Fruit fly (Drosophila melanogaster) whole organism, embryonic: ENCODE results near the gene Helz.

Experiments
- B-H2 ChIP-seq: fragments of 200-800 bp; sonication (Bioruptor generic); optimal IDR thresholded peaks from 2 replicates; lab custom pipeline; 2018; ENCODE audit warnings: missing biosample characterization, mild to moderate bottlenecking, missing genetic modification characterization
- CG10147 ChIP-seq: fragments of 200-800 bp; sonication (Bioruptor generic); optimal IDR thresholded peaks from 2 replicates; lab custom pipeline; 2019; ENCODE audit warnings: missing biosample characterization, mild to moderate bottlenecking, missing genetic modification characterization, moderate library complexity
- CG10565 ChIP-seq: fragments of 200-800 bp; sonication (Bioruptor generic); optimal IDR thresholded peaks from 3 replicates; lab custom pipeline; 2016; ENCODE audit warnings: missing biosample characterization, mild to moderate bottlenecking, missing genetic modification characterization
- CG10959 ChIP-seq: fragments of 200-800 bp; sonication (Bioruptor generic); IDR thresholded peaks from 2 replicates; pipeline ENCODE4 v1.3.6; 2022; ENCODE audit warnings: missing biosample characterization, missing genetic modification characterization
- CG10979 ChIP-seq: fragments of 200-800 bp; sonication (Bioruptor generic); optimal IDR thresholded peaks from 2 replicates; lab custom pipeline; 2018; ENCODE audit warnings: missing biosample characterization, mild to moderate bottlenecking, missing genetic modification characterization, moderate library complexity
- CG11398 ChIP-seq: fragments of 200-800 bp; sonication (Bioruptor generic); optimal IDR thresholded peaks from 2 replicates; lab custom pipeline; 2016; ENCODE audit warnings: missing biosample characterization, missing genetic modification characterization
- CG13123 ChIP-seq: fragments of 200-800 bp; sonication (Bioruptor generic); optimal IDR thresholded peaks from 2 replicates; lab custom pipeline; 2016; ENCODE audit warnings: missing biosample characterization, missing genetic modification characterization
- CG15696 ChIP-seq: fragments of 200-800 bp; sonication (Bioruptor generic); optimal IDR thresholded peaks from 2 replicates; lab custom pipeline; 2019; ENCODE audit warnings: missing biosample characterization, mild to moderate bottlenecking, missing genetic modification characterization, moderate library complexity
- CG1647 ChIP-seq: fragments of 200-800 bp; sonication (Bioruptor generic); optimal IDR thresholded peaks from 3 replicates; lab custom pipeline; 2016; ENCODE audit warnings: missing biosample characterization, missing genetic modification characterization
- CG18262 ChIP-seq: fragments of 200-800 bp; optimal IDR thresholded peaks from 3 replicates; lab custom pipeline; 2019; ENCODE audit warnings: missing biosample characterization, mild to moderate bottlenecking, missing genetic modification characterization, moderate library complexity
- CG18764 ChIP-seq: fragments of 200-800 bp; sonication (Bioruptor generic); optimal IDR thresholded peaks from 3 replicates; lab custom pipeline; 2016; ENCODE audit warnings: missing biosample characterization, missing genetic modification characterization
- CG33213 ChIP-seq: fragments of 200-800 bp; sonication (Bioruptor generic); optimal IDR thresholded peaks from 3 replicates; lab custom pipeline; 2016; ENCODE audit warnings: missing biosample characterization, missing genetic modification characterization
- CG34376 ChIP-seq: fragments of 200-800 bp; sonication (Bioruptor generic); optimal IDR thresholded peaks from 2 replicates; lab custom pipeline; 2018; ENCODE audit warnings: missing biosample characterization, mild to moderate bottlenecking, missing genetic modification characterization
- CG3838 ChIP-seq: fragments of 200-800 bp; sonication (Bioruptor generic); optimal IDR thresholded peaks from 3 replicates; lab custom pipeline; 2016; ENCODE audit warnings: missing biosample characterization, missing genetic modification characterization
- CG4730 ChIP-seq: fragments of 200-800 bp; sonication (Bioruptor generic); IDR thresholded peaks from 2 replicates; pipeline ENCODE4 v1.3.6; 2022; ENCODE audit warnings: missing biosample characterization, missing genetic modification characterization
- CG6791 ChIP-seq: fragments of 200-800 bp; sonication (Bioruptor generic); IDR thresholded peaks from 3 replicates; pipeline ENCODE4 v1.3.6; 2022; ENCODE audit warnings: missing biosample characterization, missing genetic modification characterization; ENCODE audit not compliant: partially characterized antibody
- CG8290 ChIP-seq, 3 experiments: fragments of 200-800 bp; sonication (Bioruptor generic); optimal IDR thresholded peaks; 2 replicates each; lab custom pipeline; 2016 to 2019; ENCODE audit warnings: missing biosample characterization in 3 of 3, missing genetic modification characterization in 3 of 3, mild to moderate bottlenecking in 2 of 3, moderate library complexity in 1 of 3
- Chrac-16 ChIP-seq: fragments of 200-800 bp; sonication (Bioruptor generic); optimal IDR thresholded peaks from 3 replicates; lab custom pipeline; 2016; ENCODE audit warnings: missing biosample characterization, missing genetic modification characterization
- Dad ChIP-seq: fragments of 200-800 bp; sonication (Bioruptor generic); optimal IDR thresholded peaks from 3 replicates; lab custom pipeline; 2016; ENCODE audit warnings: missing biosample characterization, missing genetic modification characterization
- Fer1 ChIP-seq: fragments of 200-800 bp; sonication (Bioruptor generic); optimal IDR thresholded peaks from 2 replicates; lab custom pipeline; 2017; ENCODE audit warnings: missing biosample characterization, mild to moderate bottlenecking, missing genetic modification characterization
- H2.0 ChIP-seq: fragments of 200-800 bp; sonication (Bioruptor generic); IDR thresholded peaks from 2 replicates; pipeline ENCODE4 v1.3.6; 2022; ENCODE audit warnings: missing biosample characterization, missing genetic modification characterization
- HHEX ChIP-seq: fragments of 200-800 bp; sonication (Bioruptor generic); optimal IDR thresholded peaks from 3 replicates; lab custom pipeline; 2017; ENCODE audit warnings: missing biosample characterization, mild to moderate bottlenecking, missing genetic modification characterization, missing genetic modification reagents
- MESR4 ChIP-seq: fragments of 200-800 bp; sonication (Bioruptor generic); optimal IDR thresholded peaks from 2 replicates; lab custom pipeline; 2018; ENCODE audit warnings: missing biosample characterization, mild to moderate bottlenecking, missing genetic modification characterization, moderate library complexity
- Meics ChIP-seq: fragments of 200-800 bp; sonication (Bioruptor generic); optimal IDR thresholded peaks from 2 replicates; lab custom pipeline; 2017; ENCODE audit warnings: missing biosample characterization, mild to moderate bottlenecking, missing genetic modification characterization
- Ptx1 ChIP-seq: fragments of 200-800 bp; sonication (Bioruptor generic); IDR thresholded peaks from 2 replicates; pipeline ENCODE4 v1.3.6; 2022; ENCODE audit warnings: missing biosample characterization, missing genetic modification characterization
- Rx ChIP-seq: fragments of 200-800 bp; sonication (Bioruptor generic); IDR thresholded peaks from 2 replicates; pipeline ENCODE4 v1.3.6; 2022; ENCODE audit warnings: missing biosample characterization, missing genetic modification characterization
- Ssrp ChIP-seq: fragments of 200-800 bp; sonication (Bioruptor generic); optimal IDR thresholded peaks from 2 replicates; lab custom pipeline; 2018; ENCODE audit warnings: missing biosample characterization, mild to moderate bottlenecking, missing genetic modification characterization, moderate library complexity
- ase ChIP-seq: fragments of 200-800 bp; sonication (Bioruptor generic); IDR thresholded peaks from 3 replicates; pipeline ENCODE4 v1.3.6; 2022; ENCODE audit warnings: missing biosample characterization, missing genetic modification characterization
- bowl ChIP-seq: fragments of 200-800 bp; sonication (Bioruptor generic); IDR thresholded peaks from 2 replicates; pipeline ENCODE4 v1.3.6; 2022; ENCODE audit warnings: missing biosample characterization, missing genetic modification characterization
- ci ChIP-seq: fragments of 200-800 bp; sonication (Bioruptor generic); IDR thresholded peaks from 3 replicates; pipeline ENCODE4 v1.3.6; 2022; ENCODE audit warnings: missing biosample characterization, missing genetic modification characterization
- corto ChIP-seq: fragments of 200-800 bp; sonication (Bioruptor generic); optimal IDR thresholded peaks from 2 replicates; lab custom pipeline; 2016; ENCODE audit warnings: missing biosample characterization, mild to moderate bottlenecking, missing genetic modification characterization, moderate library complexity
- dan ChIP-seq: fragments of 200-800 bp; sonication (Bioruptor generic); IDR thresholded peaks from 2 replicates; pipeline ENCODE4 v1.3.6; 2022; ENCODE audit warnings: missing biosample characterization, missing genetic modification characterization
- dimm ChIP-seq: fragments of 200-800 bp; sonication (Bioruptor generic); IDR thresholded peaks from 2 replicates; pipeline ENCODE4 v1.3.6; 2022; ENCODE audit warnings: missing biosample characterization, missing genetic modification characterization
- dysf ChIP-seq: fragments of 200-800 bp; sonication (Bioruptor generic); IDR thresholded peaks from 3 replicates; pipeline ENCODE4 v1.3.6; 2022; ENCODE audit warnings: missing biosample characterization, missing genetic modification characterization
- fd3F ChIP-seq: fragments of 200-800 bp; sonication (Bioruptor generic); optimal IDR thresholded peaks from 2 replicates; lab custom pipeline; 2018; ENCODE audit warnings: missing biosample characterization, mild to moderate bottlenecking, missing genetic modification characterization, moderate library complexity
- grau ChIP-seq: fragments of 200-800 bp; optimal IDR thresholded peaks from 3 replicates; lab custom pipeline; 2019; ENCODE audit warnings: missing biosample characterization, mild to moderate bottlenecking, missing genetic modification characterization, moderate library complexity
- h ChIP-seq: fragments of >200 bp; optimal IDR thresholded peaks from 2 replicates; lab custom pipeline; 2017
- jumu ChIP-seq: fragments of 200-800 bp; sonication (Bioruptor generic); optimal IDR thresholded peaks from 3 replicates; lab custom pipeline; 2016; ENCODE audit warnings: missing biosample characterization, missing genetic modification characterization
- klu ChIP-seq: fragments of 200-800 bp; sonication (Bioruptor generic); IDR thresholded peaks from 2 replicates; pipeline ENCODE4 v1.3.6; 2022; ENCODE audit warnings: missing biosample characterization, missing genetic modification characterization
- knrl ChIP-seq: fragments of 200-800 bp; sonication (Bioruptor generic); IDR thresholded peaks from 3 replicates; pipeline ENCODE4 v1.3.6; 2022; ENCODE audit warnings: missing biosample characterization, missing genetic modification characterization; ENCODE audit not compliant: partially characterized antibody
- org-1 ChIP-seq: fragments of 200-800 bp; sonication (Bioruptor generic); optimal IDR thresholded peaks from 2 replicates; lab custom pipeline; 2017; ENCODE audit warnings: missing biosample characterization, missing genetic modification characterization
- peb ChIP-seq: fragments of 200-800 bp; sonication (Bioruptor generic); IDR thresholded peaks from 2 replicates; pipeline ENCODE4 v1.3.6; 2022; ENCODE audit warnings: missing biosample characterization, missing genetic modification characterization
- rib ChIP-seq: fragments of 200-800 bp; sonication (Bioruptor generic); IDR thresholded peaks from 2 replicates; pipeline ENCODE4 v1.3.6; 2022; ENCODE audit warnings: missing biosample characterization, missing genetic modification characterization
- scrt ChIP-seq: fragments of 200-800 bp; sonication (Bioruptor generic); optimal IDR thresholded peaks from 2 replicates; lab custom pipeline; 2018; ENCODE audit warnings: missing biosample characterization, mild to moderate bottlenecking, missing genetic modification characterization, moderate library complexity
- sens ChIP-seq: fragments of 200-800 bp; sonication (Bioruptor generic); peaks from one replicate; lab custom pipeline; 2016; ENCODE audit warnings: missing biosample characterization, missing genetic modification characterization
- shn ChIP-seq: fragments of 200-800 bp; sonication (Bioruptor generic); optimal IDR thresholded peaks from 3 replicates; lab custom pipeline; 2016; ENCODE audit warnings: missing biosample characterization, missing genetic modification characterization
- stwl ChIP-seq: fragments of 200-800 bp; sonication (Bioruptor generic); optimal IDR thresholded peaks from 3 replicates; lab custom pipeline; 2018; ENCODE audit warnings: missing biosample characterization, mild to moderate bottlenecking, missing genetic modification characterization, moderate library complexity
- twi ChIP-seq: fragments of 200-800 bp; optimal IDR thresholded peaks from 2 replicates; lab custom pipeline; 2019; ENCODE audit warnings: missing biosample characterization, mild to moderate bottlenecking, missing genetic modification characterization, moderate library complexity
- vvl ChIP-seq: fragments of 200-800 bp; sonication (Bioruptor generic); IDR thresholded peaks from 2 replicates; pipeline ENCODE4 v1.3.6; 2022; ENCODE audit warnings: missing biosample characterization, missing genetic modification characterization

Gene Helz

dm6 chr3L:14775711-14776660 is 13.7 kb upstream of the Helz start, which contains the start of gene mop (continued):
- TF ChIP-seq fd3F (GFP tag; lab: Kevin White, UChicago) (peak; percentile 8), sens (GFP tag; lab: Kevin White, UChicago) (peak; percentile 60), Dad (GFP tag; lab: Kevin White, UChicago) (no peak), dysf (GFP tag; lab: Robert Waterston, UW) (peak; percentile 46; the same call in 2 of the 3 replicates), twi (tag; lab: Kevin White, UChicago) (no peak), HHEX (GFP tag; lab: Kevin White, UChicago) (no peak), CG34376 (GFP tag; lab: Kevin White, UChicago) (no peak), org-1 (GFP tag; lab: Kevin White, UChicago) (no peak), CG13123 (GFP tag; lab: Kevin White, UChicago) (no peak), peb (GFP tag; lab: Robert Waterston, UW) (no peak), B-H2 (GFP tag; lab: Kevin White, UChicago) (no peak), Meics (peak; percentile 96), CG3838 (GFP tag; lab: Kevin White, UChicago) (no peak), ase (GFP tag; lab: Robert Waterston, UW) (peak; percentile 34; the same call in 1 of the 3 replicates), CG6791 (GFP tag; lab: Robert Waterston, UW) (peak; percentile 47; the same call in 1 of the 3 replicates), CG11398 (GFP tag; lab: Kevin White, UChicago) (no peak), Rx (GFP tag; lab: Robert Waterston, UW) (0 out of 2 replicates have a peak, but pooled peaks have one; percentile 33), shn (no peak), vvl (peak; percentile 51; the same call in 1 of the 2 replicates), Chrac-16 (peak; percentile 22), dimm (GFP tag; lab: Robert Waterston, UW) (no peak), Ptx1 (GFP tag; lab: Robert Waterston, UW) (peak; percentile 53), CG15696 (tag; lab: Kevin White, UChicago) (peak; percentile 34), MESR4 (peak; percentile 93), grau (tag; lab: Kevin White, UChicago) (peak; percentile 12), Ssrp (peak; percentile 32), ci (GFP tag; lab: Robert Waterston, UW) (peak; percentile 56; the same call in 1 of the 3 replicates), CG33213 (GFP tag; lab: Kevin White, UChicago) (peak; percentile 45), Fer1 (no peak), bowl (GFP tag; lab: Robert Waterston, UW) (no peak), CG1647 (GFP tag; lab: Kevin White, UChicago) (no peak), CG10147 (GFP tag; lab: Kevin White, UChicago) (no peak), jumu (GFP tag; lab: Kevin White, UChicago) (peak; percentile 24), CG4730 (no peak), h (lab: Kevin White, UChicago) (no peak), CG8290 (GFP tag; optimal IDR thresholded peaks at IDR 0.05; lab: Kevin White, UChicago) (peak; percentile 78), CG8290 (tag; optimal IDR thresholded peaks at IDR 0.05; lab: Kevin White, UChicago) (peak in 1 of 2 experiments; percentile 70), CG10979 (peak; percentile 43), stwl (peak; percentile 55), CG10959 (0 out of 2 replicates have a peak, but pooled peaks have one; percentile 20), CG18764 (GFP tag; lab: Kevin White, UChicago) (peak; percentile 1), CG18262 (tag; lab: Kevin White, UChicago) (no peak), CG10565 (GFP tag; lab: Kevin White, UChicago) (no peak), scrt (GFP tag; lab: Kevin White, UChicago) (peak; percentile 24), dan (GFP tag; lab: Robert Waterston, UW) (no peak), rib (GFP tag; lab: Robert Waterston, UW) (0 out of 2 replicates have a peak, but pooled peaks have one; percentile 39), H2.0 (peak; percentile 56), knrl (GFP tag; lab: Robert Waterston, UW) (peak; percentile 57), corto (GFP tag; lab: Kevin White, UChicago) (no peak), klu (GFP tag; lab: Robert Waterston, UW) (no peak)
